Worm (Caenorhabditis elegans) whole organism, young adult: ENCODE results near the gene cept-1.

Experiments used
- F49E8.2 ChIP-seq: sonication (generic microtip); optimal IDR thresholded peaks from 3 replicates; lab custom pipeline; 2017; ENCODE audit warnings: missing genetic modification characterization, mild to moderate bottlenecking, missing compliant biosample characterization, antibody characterized with exemption, moderate library complexity; ENCODE audit not compliant: insufficient read depth
- F57A8.1 ChIP-seq: fragments of 200-800 bp; sonication (Bioruptor generic); optimal IDR thresholded peaks from 2 replicates; lab custom pipeline; 2018; ENCODE audit warnings: mild to moderate bottlenecking, missing genetic modification characterization, moderate library complexity, missing compliant biosample characterization
- atf-7 ChIP-seq: sonication (generic microtip); optimal IDR thresholded peaks from 2 replicates; lab custom pipeline; 2017; ENCODE audit warnings: mild to moderate bottlenecking, missing genetic modification characterization, missing compliant biosample characterization
- attf-3 ChIP-seq: fragments of 200-800 bp; sonication (Bioruptor generic); conservative IDR thresholded peaks from 2 replicates; pipeline ENCODE4 v1.3.6; 2022; ENCODE audit warnings: missing genetic modification reagents, missing genetic modification characterization, missing compliant biosample characterization
- bed-2 ChIP-seq: fragments of 200-800 bp; sonication (Bioruptor generic); IDR thresholded peaks from 2 replicates; pipeline ENCODE4 v1.3.6; 2022; ENCODE audit warnings: missing genetic modification reagents, missing genetic modification characterization, missing compliant biosample characterization
- ceh-79 ChIP-seq: sonication (generic microtip); optimal IDR thresholded peaks from 2 replicates; lab custom pipeline; 2017; ENCODE audit warnings: mild to moderate bottlenecking, missing genetic modification characterization, missing compliant biosample characterization
- dox-1 ChIP-seq: fragments of 200-800 bp; sonication (Bioruptor generic); IDR thresholded peaks from 2 replicates; pipeline ENCODE4 v1.3.6; 2022; ENCODE audit warnings: missing genetic modification reagents, missing genetic modification characterization, missing compliant biosample characterization
- ekl-4 ChIP-seq: fragments of 200-800 bp; sonication (Bioruptor generic); IDR thresholded peaks from 2 replicates; pipeline ENCODE4 v1.3.6; 2022; ENCODE audit warnings: missing genetic modification reagents, missing genetic modification characterization, missing compliant biosample characterization
- lin-26 ChIP-seq: fragments of 200-800 bp; sonication (Bioruptor generic); IDR thresholded peaks from 2 replicates; pipeline ENCODE4 v1.3.6; 2022; ENCODE audit warnings: missing genetic modification reagents, missing genetic modification characterization, missing compliant biosample characterization
- madf-10 ChIP-seq: sonication (generic microtip); optimal IDR thresholded peaks from 2 replicates; lab custom pipeline; 2016; ENCODE audit warnings: mild to moderate bottlenecking, missing genetic modification characterization, missing compliant biosample characterization
- mxl-1 ChIP-seq: sonication (generic microtip); optimal IDR thresholded peaks from 2 replicates; lab custom pipeline; 2016; ENCODE audit warnings: missing genetic modification characterization, missing compliant biosample characterization
- rcor-1 ChIP-seq: fragments of 200-800 bp; sonication (Bioruptor generic); IDR thresholded peaks from 2 replicates; pipeline ENCODE4 v1.3.6; 2022; ENCODE audit warnings: missing genetic modification reagents, missing genetic modification characterization, missing compliant biosample characterization
- unc-130 ChIP-seq: sonication (generic microtip); optimal IDR thresholded peaks from 2 replicates; lab custom pipeline; 2016; ENCODE audit warnings: missing genetic modification reagents, missing genetic modification characterization, missing compliant biosample characterization
- ztf-25 ChIP-seq: fragments of 200-800 bp; sonication (Bioruptor generic); IDR thresholded peaks from 2 replicates; pipeline ENCODE4 v1.3.6; 2022; ENCODE audit warnings: missing genetic modification reagents, missing genetic modification characterization, missing compliant biosample characterization

ce11 chrX:12750805-12751204, 11.1 kb upstream of the cept-1 start:
- TF ChIP-seq bed-2 (GFP tag; lab: Robert Waterston, UW): no peak
- no peak for TF ChIP-seq ztf-25 (GFP tag; lab: Robert Waterston, UW)
- no peak for TF ChIP-seq F57A8.1 (GFP tag; lab: Kevin White, UChicago)
- no peak for TF ChIP-seq dox-1 (GFP tag; lab: Robert Waterston, UW)
- TF ChIP-seq mxl-1 (tag; lab: Kevin White, UChicago): no peak
- no peak for TF ChIP-seq ceh-79 (tag; lab: Kevin White, UChicago)
- no peak for TF ChIP-seq unc-130 (GFP tag; lab: Kevin White, UChicago)
- no peak for TF ChIP-seq atf-7 (tag; lab: Kevin White, UChicago)
- no peak for TF ChIP-seq attf-3 (GFP tag; lab: Robert Waterston, UW)
- no peak for TF ChIP-seq madf-10
- TF ChIP-seq ekl-4 (GFP tag; lab: Robert Waterston, UW): no peak
- no peak for TF ChIP-seq F49E8.2
- TF ChIP-seq rcor-1 (GFP tag; lab: Robert Waterston, UW): no peak
- no peak for TF ChIP-seq lin-26 (GFP tag; lab: Robert Waterston, UW)
